Worm (Caenorhabditis elegans) whole organism, young adult: ENCODE data around the gene prde-1.

ENCODE experiments used
- B0019.2 ChIP-seq: fragments of 200-800 bp; sonication (Bioruptor generic); conservative IDR thresholded peaks from 2 replicates; pipeline ENCODE4 v1.3.6; 2022; ENCODE audit warnings: missing genetic modification reagents, missing genetic modification characterization, missing compliant biosample characterization
- C17E4.6 ChIP-seq: fragments of 200-800 bp; sonication (Bioruptor generic); IDR thresholded peaks from 2 replicates; pipeline ENCODE4 v1.3.6; 2022; ENCODE audit warnings: missing genetic modification reagents, missing genetic modification characterization, missing compliant biosample characterization
- F22D6.2 ChIP-seq: sonication (generic microtip); optimal IDR thresholded peaks from 2 replicates; lab custom pipeline; 2016; ENCODE audit warnings: mild to moderate bottlenecking, missing genetic modification characterization, missing compliant biosample characterization
- F33H1.4 ChIP-seq: fragments of 200-800 bp; sonication (Bioruptor generic); IDR thresholded peaks from 2 replicates; pipeline ENCODE4 v1.3.6; 2022; ENCODE audit warnings: missing genetic modification reagents, missing genetic modification characterization, missing compliant biosample characterization
- F39B2.1 ChIP-seq: fragments of 200-800 bp; sonication (Bioruptor generic); IDR thresholded peaks from 2 replicates; pipeline ENCODE4 v1.3.6; 2022; ENCODE audit warnings: missing genetic modification reagents, missing genetic modification characterization, missing compliant biosample characterization
- K11D2.4 ChIP-seq: fragments of 200-800 bp; sonication (Bioruptor generic); IDR thresholded peaks from 2 replicates; pipeline ENCODE4 v1.3.6; 2022; ENCODE audit warnings: missing genetic modification reagents, missing genetic modification characterization, missing compliant biosample characterization
- K12H6.12 ChIP-seq: fragments of 200-800 bp; sonication (Bioruptor generic); optimal IDR thresholded peaks from 2 replicates; lab custom pipeline; 2018; ENCODE audit warnings: mild to moderate bottlenecking, missing genetic modification characterization, missing compliant biosample characterization
- T26A5.8 ChIP-seq: sonication (generic microtip); optimal IDR thresholded peaks from 2 replicates; lab custom pipeline; 2016; ENCODE audit warnings: missing genetic modification characterization, missing compliant biosample characterization
- Y53G8AR.9 ChIP-seq: fragments of 200-800 bp; sonication (Bioruptor generic); conservative IDR thresholded peaks from 2 replicates; pipeline ENCODE4 v1.3.6; 2022; ENCODE audit warnings: missing genetic modification reagents, missing genetic modification characterization, missing compliant biosample characterization
- aptf-2 ChIP-seq: fragments of 200-800 bp; sonication (Bioruptor generic); conservative IDR thresholded peaks from 2 replicates; pipeline ENCODE4 v1.3.6; 2022; ENCODE audit warnings: missing genetic modification reagents, missing genetic modification characterization, missing compliant biosample characterization
- aptf-3 ChIP-seq: fragments of 200-800 bp; sonication (Bioruptor generic); IDR thresholded peaks from 2 replicates; pipeline ENCODE4 v1.3.6; 2022; ENCODE audit warnings: missing genetic modification characterization, missing compliant biosample characterization
- athp-1 ChIP-seq: sonication (generic microtip); optimal IDR thresholded peaks from 2 replicates; lab custom pipeline; 2017; ENCODE audit warnings: mild to moderate bottlenecking, missing genetic modification characterization, missing compliant biosample characterization
- attf-5 ChIP-seq: fragments of 200-800 bp; sonication (Bioruptor generic); optimal IDR thresholded peaks from 2 replicates; lab custom pipeline; 2018; ENCODE audit warnings: mild to moderate bottlenecking, missing genetic modification characterization, missing compliant biosample characterization
- bed-1 ChIP-seq: fragments of 200-800 bp; sonication (Bioruptor generic); IDR thresholded peaks from 2 replicates; pipeline ENCODE4 v1.3.6; 2022; ENCODE audit warnings: missing genetic modification reagents, missing genetic modification characterization, missing compliant biosample characterization
- ccch-3 ChIP-seq: fragments of 200-800 bp; sonication (Bioruptor generic); optimal IDR thresholded peaks from 2 replicates; lab custom pipeline; 2018; ENCODE audit warnings: mild to moderate bottlenecking, missing genetic modification characterization, missing compliant biosample characterization
- ceh-100 ChIP-seq: fragments of 200-800 bp; sonication (Bioruptor generic); IDR thresholded peaks from 2 replicates; pipeline ENCODE4 v1.3.6; 2022; ENCODE audit warnings: missing genetic modification reagents, missing genetic modification characterization, missing compliant biosample characterization
- chd-7 ChIP-seq: sonication (generic microtip); optimal IDR thresholded peaks from 2 replicates; lab custom pipeline; 2016; ENCODE audit warnings: mild to moderate bottlenecking, missing genetic modification characterization, moderate library complexity, missing compliant biosample characterization
- dox-1 ChIP-seq: fragments of 200-800 bp; sonication (Bioruptor generic); IDR thresholded peaks from 2 replicates; pipeline ENCODE4 v1.3.6; 2022; ENCODE audit warnings: missing genetic modification reagents, missing genetic modification characterization, missing compliant biosample characterization
- dpff-1 ChIP-seq: sonication (generic microtip); optimal IDR thresholded peaks from 2 replicates; lab custom pipeline; 2017; ENCODE audit warnings: mild to moderate bottlenecking, missing genetic modification characterization, missing compliant biosample characterization
- dpl-1 ChIP-seq: fragments of 150-350 bp; optimal IDR thresholded peaks from 2 replicates; lab custom pipeline; 2014; ENCODE audit warnings: missing biosample characterization, missing genetic modification reagents, missing genetic modification characterization
- efl-1 ChIP-seq: fragments of 150-350 bp; optimal IDR thresholded peaks from 2 replicates; lab custom pipeline; 2014; ENCODE audit warnings: missing biosample characterization, missing genetic modification reagents, missing genetic modification characterization
- ekl-4 ChIP-seq: fragments of 200-800 bp; sonication (Bioruptor generic); IDR thresholded peaks from 2 replicates; pipeline ENCODE4 v1.3.6; 2022; ENCODE audit warnings: missing genetic modification reagents, missing genetic modification characterization, missing compliant biosample characterization
- ets-4 ChIP-seq: fragments of 200-800 bp; sonication (Bioruptor generic); optimal IDR thresholded peaks from 2 replicates; lab custom pipeline; 2018; ENCODE audit warnings: mild to moderate bottlenecking, missing genetic modification characterization, missing compliant biosample characterization
- fkh-3 ChIP-seq: sonication (generic microtip); optimal IDR thresholded peaks from 2 replicates; lab custom pipeline; 2016; ENCODE audit warnings: mild to moderate bottlenecking, missing genetic modification characterization, missing compliant biosample characterization
- gei-17 ChIP-seq: fragments of 200-800 bp; sonication (Bioruptor generic); optimal IDR thresholded peaks from 2 replicates; lab custom pipeline; 2018; ENCODE audit warnings: mild to moderate bottlenecking, missing genetic modification characterization, missing compliant biosample characterization
- hmg-20 ChIP-seq: fragments of 200-800 bp; sonication (Bioruptor generic); IDR thresholded peaks from 2 replicates; pipeline ENCODE4 v1.3.6; 2022; ENCODE audit warnings: missing genetic modification reagents, missing genetic modification characterization, missing compliant biosample characterization
- hsf-1 ChIP-seq: fragments of 200-800 bp; sonication (Bioruptor generic); IDR thresholded peaks from 2 replicates; pipeline ENCODE4 v1.3.6; 2022; ENCODE audit warnings: missing genetic modification reagents, missing genetic modification characterization, missing compliant biosample characterization
- lag-1 ChIP-seq: fragments of 200-800 bp; sonication (Bioruptor generic); IDR thresholded peaks from 2 replicates; pipeline ENCODE4 v1.3.6; 2022; ENCODE audit warnings: missing genetic modification reagents, missing genetic modification characterization, missing compliant biosample characterization
- let-526 ChIP-seq: fragments of 200-800 bp; sonication (Bioruptor generic); IDR thresholded peaks from 2 replicates; pipeline ENCODE4 v1.3.6; 2022; ENCODE audit warnings: missing genetic modification reagents, missing genetic modification characterization, missing compliant biosample characterization
- lin-26 ChIP-seq: fragments of 200-800 bp; sonication (Bioruptor generic); IDR thresholded peaks from 2 replicates; pipeline ENCODE4 v1.3.6; 2022; ENCODE audit warnings: missing genetic modification reagents, missing genetic modification characterization, missing compliant biosample characterization
- lin-40 ChIP-seq: sonication (generic microtip); optimal IDR thresholded peaks from 2 replicates; lab custom pipeline; 2016; ENCODE audit warnings: missing genetic modification characterization, mild to moderate bottlenecking, missing compliant biosample characterization, missing genotype, missing genetic modification reagents
- lin-54 ChIP-seq: fragments of 200-800 bp; sonication (Bioruptor generic); optimal IDR thresholded peaks from 2 replicates; lab custom pipeline; 2018; ENCODE audit warnings: mild to moderate bottlenecking, missing genetic modification characterization, missing compliant biosample characterization
- madf-3 ChIP-seq: fragments of 200-800 bp; sonication (Bioruptor generic); IDR thresholded peaks from 2 replicates; pipeline ENCODE4 v1.3.6; 2022; ENCODE audit warnings: missing genetic modification reagents, missing genetic modification characterization, missing compliant biosample characterization
- madf-8 ChIP-seq: fragments of 200-800 bp; sonication (Bioruptor generic); conservative IDR thresholded peaks from 2 replicates; pipeline ENCODE4 v1.3.6; 2022; ENCODE audit warnings: missing genetic modification reagents, missing genetic modification characterization, missing compliant biosample characterization
- nhr-27 ChIP-seq: fragments of 200-800 bp; sonication (Bioruptor generic); optimal IDR thresholded peaks from 2 replicates; lab custom pipeline; 2018; ENCODE audit warnings: mild to moderate bottlenecking, missing genetic modification characterization, moderate library complexity, missing compliant biosample characterization
- pha-4 ChIP-seq: fragments of 150-350 bp; sonication (generic microtip); optimal IDR thresholded peaks from 2 replicates; lab custom pipeline; 2014; ENCODE audit warnings: missing biosample characterization, missing genetic modification reagents, missing genetic modification characterization
- rcor-1 ChIP-seq: fragments of 200-800 bp; sonication (Bioruptor generic); IDR thresholded peaks from 2 replicates; pipeline ENCODE4 v1.3.6; 2022; ENCODE audit warnings: missing genetic modification reagents, missing genetic modification characterization, missing compliant biosample characterization
- repo-1 ChIP-seq: sonication (generic microtip); optimal IDR thresholded peaks from 2 replicates; lab custom pipeline; 2017; ENCODE audit warnings: mild to moderate bottlenecking, missing genetic modification characterization, missing compliant biosample characterization
- snpc-4 ChIP-seq, 5 experiments: fragments of 150-350 bp in 1 of 5; sonication (generic microtip) in 4 of 5; optimal IDR thresholded peaks; 2 replicates each; lab custom pipeline; 2014 to 2018; ENCODE audit warnings: missing genetic modification characterization in 5 of 5, missing biosample characterization in 3 of 5, antibody characterized with exemption in 2 of 5, mild to moderate bottlenecking in 2 of 5, missing compliant biosample characterization in 2 of 5, missing genotype in 2 of 5, moderate library complexity in 2 of 5, missing genetic modification reagents in 1 of 5
- sptf-2 ChIP-seq: fragments of 200-800 bp; sonication (Bioruptor generic); optimal IDR thresholded peaks from 2 replicates; lab custom pipeline; 2018; ENCODE audit warnings: mild to moderate bottlenecking, missing genetic modification characterization, missing compliant biosample characterization
- tbp1 ChIP-seq: fragments of 200-800 bp; sonication (Bioruptor generic); optimal IDR thresholded peaks from 2 replicates; lab custom pipeline; 2018; ENCODE audit warnings: mild to moderate bottlenecking, missing genetic modification characterization, missing compliant biosample characterization
- unc-130 ChIP-seq: sonication (generic microtip); optimal IDR thresholded peaks from 2 replicates; lab custom pipeline; 2016; ENCODE audit warnings: missing genetic modification reagents, missing genetic modification characterization, missing compliant biosample characterization
- unc-62 ChIP-seq: fragments of 150-350 bp; optimal IDR thresholded peaks from 2 replicates; lab custom pipeline; 2014; ENCODE audit warnings: missing biosample characterization, missing genetic modification reagents, missing genetic modification characterization
- xnd-1 ChIP-seq: sonication (generic microtip); optimal IDR thresholded peaks from 2 replicates; lab custom pipeline; 2016; ENCODE audit warnings: missing genotype, missing genetic modification reagents, missing genetic modification characterization, missing compliant biosample characterization
- zim-3 ChIP-seq: sonication (generic microtip); optimal IDR thresholded peaks from 2 replicates; lab custom pipeline; 2017; ENCODE audit warnings: mild to moderate bottlenecking, missing genetic modification characterization, moderate library complexity, missing compliant biosample characterization
- ztf-18 ChIP-seq: sonication (generic microtip); optimal IDR thresholded peaks from 2 replicates; lab custom pipeline; 2016; ENCODE audit warnings: missing genotype, mild to moderate bottlenecking, missing genetic modification characterization, missing compliant biosample characterization
- ztf-25 ChIP-seq: fragments of 200-800 bp; sonication (Bioruptor generic); IDR thresholded peaks from 2 replicates; pipeline ENCODE4 v1.3.6; 2022; ENCODE audit warnings: missing genetic modification reagents, missing genetic modification characterization, missing compliant biosample characterization
- ztf-28 ChIP-seq: fragments of 200-800 bp; sonication (Bioruptor generic); IDR thresholded peaks from 2 replicates; pipeline ENCODE4 v1.3.6; 2022; ENCODE audit warnings: missing genetic modification reagents, missing genetic modification characterization, missing compliant biosample characterization

The prde-1 gene

ce11 chrV:15566511-15567178 is 28.6 kb downstream of the prde-1 start (continued):
- TF ChIP-seq lag-1 (GFP tag; lab: Robert Waterston, UW) = no peak
- TF ChIP-seq repo-1 (tag; lab: Kevin White, UChicago) = no peak
- no peak for TF ChIP-seq zim-3 (tag; lab: Kevin White, UChicago)
- no peak; the same call in 1 of the 2 replicates for TF ChIP-seq dox-1 (GFP tag; lab: Robert Waterston, UW)
- TF ChIP-seq fkh-3 (tag; lab: Kevin White, UChicago) = no peak
- no peak for TF ChIP-seq ceh-100 (GFP tag; lab: Robert Waterston, UW)
- TF ChIP-seq F33H1.4 (GFP tag; lab: Robert Waterston, UW) = no peak
- TF ChIP-seq T26A5.8 (tag; lab: Kevin White, UChicago) = no peak
- TF ChIP-seq aptf-3 (GFP tag; lab: Robert Waterston, UW) = no peak
- no peak for TF ChIP-seq madf-3
- TF ChIP-seq hsf-1 (GFP tag; lab: Robert Waterston, UW) = no peak
- peak; percentile 66 for TF ChIP-seq lin-40 (tag; lab: Kevin White, UChicago)
- TF ChIP-seq C17E4.6 (GFP tag; lab: Robert Waterston, UW) = no peak
- TF ChIP-seq ekl-4 (GFP tag; lab: Robert Waterston, UW) = no peak
- TF ChIP-seq chd-7 (tag; lab: Kevin White, UChicago) = peak; percentile 55
- no peak for TF ChIP-seq ztf-28 (GFP tag; lab: Robert Waterston, UW)
- TF ChIP-seq ztf-18 (tag; lab: Kevin White, UChicago) = no peak
- TF ChIP-seq ccch-3 (GFP tag; lab: Kevin White, UChicago) = no peak
- TF ChIP-seq pha-4 (tag; lab: Kevin White, UChicago) = no peak
- no peak for TF ChIP-seq bed-1 (GFP tag; lab: Robert Waterston, UW)
- TF ChIP-seq ets-4 (GFP tag; lab: Kevin White, UChicago) = no peak
- peak; percentile 61; the same call in 1 of the 2 replicates for TF ChIP-seq K11D2.4
- no peak for TF ChIP-seq rcor-1 (GFP tag; lab: Robert Waterston, UW)
- TF ChIP-seq F22D6.2 (tag; lab: Kevin White, UChicago) = peak; percentile 68
- TF ChIP-seq dpff-1 (tag; lab: Kevin White, UChicago) = no peak
- TF ChIP-seq let-526 (GFP tag; lab: Robert Waterston, UW) = 0 out of 2 replicates have a peak, but pooled peaks have one; percentile 55
- no peak for TF ChIP-seq nhr-27
- TF ChIP-seq athp-1 (tag; lab: Kevin White, UChicago) = no peak
- no peak for TF ChIP-seq F39B2.1 (GFP tag; lab: Robert Waterston, UW)
- no peak for TF ChIP-seq aptf-2 (GFP tag; lab: Robert Waterston, UW)
- 0 out of 2 replicates have a peak, but pooled peaks have one; percentile 30 for TF ChIP-seq B0019.2
- TF ChIP-seq snpc-4 (GFP tag; optimal IDR thresholded peaks at IDR 0.05; lab: Kevin White, UChicago) = no peak
- peak; percentile 61 to 72 (median 64) for TF ChIP-seq snpc-4 (tag; optimal IDR thresholded peaks at IDR 0.05; lab: Kevin White, UChicago)
- no peak for TF ChIP-seq sptf-2
- TF ChIP-seq xnd-1 (tag; lab: Kevin White, UChicago) = no peak
- TF ChIP-seq Y53G8AR.9 = no peak
- TF ChIP-seq gei-17 (GFP tag; lab: Kevin White, UChicago) = no peak
- no peak for TF ChIP-seq unc-130 (GFP tag; lab: Kevin White, UChicago)
- peak; percentile 45 for TF ChIP-seq attf-5 (GFP tag; lab: Kevin White, UChicago)
- TF ChIP-seq efl-1 (GFP tag; lab: Kevin White, UChicago) = no peak
- peak; percentile 49 for TF ChIP-seq tbp1
- no peak for TF ChIP-seq madf-8 (GFP tag; lab: Robert Waterston, UW)
- TF ChIP-seq ztf-25 (GFP tag; lab: Robert Waterston, UW) = no peak
- TF ChIP-seq dpl-1 (GFP tag; lab: Kevin White, UChicago) = no peak
- TF ChIP-seq unc-62 (GFP tag; lab: Kevin White, UChicago) = no peak
- TF ChIP-seq lin-26 (GFP tag; lab: Robert Waterston, UW) = 0 out of 2 replicates have a peak, but pooled peaks have one; percentile 50
- TF ChIP-seq lin-54 = peak; percentile 37
- TF ChIP-seq K12H6.12 (tag; lab: Kevin White, UChicago) = peak; percentile 78
- no peak for TF ChIP-seq hmg-20 (GFP tag; lab: Robert Waterston, UW)
